Worm (Caenorhabditis elegans): ENCODE measurements around the gene srlf-1.

DNA sequence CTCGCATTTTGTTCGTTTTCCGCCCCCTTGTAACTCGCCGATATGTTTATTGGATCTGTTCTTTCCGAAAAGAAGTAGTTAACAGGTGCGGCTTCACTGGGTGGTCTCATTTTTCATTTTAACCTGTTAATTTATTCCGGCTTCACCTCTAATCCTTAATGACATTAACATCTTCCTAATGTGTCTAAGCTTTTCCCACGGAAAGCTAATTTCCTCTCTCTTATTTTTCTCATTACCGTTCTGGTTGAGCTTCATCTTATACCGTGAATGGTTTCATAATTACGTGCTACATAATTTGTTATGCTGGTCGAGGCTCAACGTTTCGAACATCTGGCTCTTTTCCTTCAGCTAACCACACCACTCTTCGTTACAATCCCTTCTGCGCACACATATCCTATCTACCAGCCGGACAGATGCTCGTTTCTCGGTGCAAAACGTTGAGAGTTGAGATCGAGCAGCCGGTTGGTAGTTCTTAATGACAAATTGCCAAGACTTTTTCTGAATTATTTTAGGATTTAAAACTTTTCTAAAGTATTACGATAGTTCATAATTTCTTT is 19.0 kb downstream of the srlf-1 start:
- TF ChIP-seq repo-1 (tag; optimal IDR thresholded peaks at IDR 0.05) (no peak), unc-130 (GFP tag; optimal IDR thresholded peaks at IDR 0.05) (no peak), F49E8.2 (tag; optimal IDR thresholded peaks at IDR 0.05; ENCODE audit: insufficient read depth) (no peak), lsy-27 (tag; optimal IDR thresholded peaks at IDR 0.05; ENCODE audit: borderline replicate concordance, insufficient read depth) (no peak), ZK185.1 (tag; optimal IDR thresholded peaks at IDR 0.05; ENCODE audit: poor library complexity, severe bottlenecking) (no peak), egrh-3 (GFP tag; IDR thresholded peaks at IDR 0.05) (no peak)
